In the genomic region with DNA sequence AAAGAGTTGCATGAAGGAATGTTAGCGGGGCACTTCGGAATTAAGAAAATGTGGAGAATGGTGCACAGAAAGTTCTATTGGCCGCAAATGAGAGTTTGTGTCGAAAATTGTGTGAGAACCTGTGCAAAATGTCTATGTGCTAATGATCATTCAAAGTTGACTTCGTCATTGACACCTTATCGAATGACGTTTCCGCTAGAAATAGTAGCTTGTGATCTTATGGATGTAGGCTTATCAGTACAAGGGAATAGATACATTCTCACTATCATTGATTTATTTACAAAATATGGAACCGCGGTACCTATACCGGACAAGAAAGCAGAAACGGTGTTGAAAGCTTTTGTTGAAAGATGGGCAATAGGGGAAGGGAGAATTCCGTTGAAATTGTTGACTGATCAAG, we compare ENCODE assay signal across 2 worm cellular contexts.
TF ChIP-seq lines count a peak whose summit lies in the region.

No protein-coding gene starts in this region.

TF ChIP-seq in whole organism, L4 larva, 104 proteins besides CTCF, POLR2A, EP300 and RAD21:
- TF ChIP-seq dmd-6 (GFP tag; IDR thresholded peaks at IDR 0.05; lab: Robert Waterston, UW) (peak; percentile 63), hif-1 (tag; optimal IDR thresholded peaks at IDR 0.05; lab: Kevin White, UChicago) (no peak), hlh-11 (tag; optimal IDR thresholded peaks at IDR 0.05; lab: Kevin White, UChicago) (peak; percentile 32)
TF ChIP-seq in whole organism, L4 larva: peak in this region for 2.

TF ChIP-seq in whole organism, young adult, 124 proteins besides CTCF, POLR2A, EP300 and RAD21:
- TF ChIP-seq madf-8 (GFP tag; conservative IDR thresholded peaks at IDR 0.05; lab: Robert Waterston, UW) (no peak), nhr-80 (tag; optimal IDR thresholded peaks at IDR 0.05; lab: Kevin White, UChicago) (peak; percentile 62), F55B11.4 (tag; optimal IDR thresholded peaks at IDR 0.05; lab: Kevin White, UChicago; ENCODE audit: borderline replicate concordance, insufficient read depth) (no peak)
TF ChIP-seq in whole organism, young adult: peak in this region for 1.
